Worm (Caenorhabditis elegans): ENCODE data around the gene T19H5.7.

The T19H5.7 gene

DNA sequence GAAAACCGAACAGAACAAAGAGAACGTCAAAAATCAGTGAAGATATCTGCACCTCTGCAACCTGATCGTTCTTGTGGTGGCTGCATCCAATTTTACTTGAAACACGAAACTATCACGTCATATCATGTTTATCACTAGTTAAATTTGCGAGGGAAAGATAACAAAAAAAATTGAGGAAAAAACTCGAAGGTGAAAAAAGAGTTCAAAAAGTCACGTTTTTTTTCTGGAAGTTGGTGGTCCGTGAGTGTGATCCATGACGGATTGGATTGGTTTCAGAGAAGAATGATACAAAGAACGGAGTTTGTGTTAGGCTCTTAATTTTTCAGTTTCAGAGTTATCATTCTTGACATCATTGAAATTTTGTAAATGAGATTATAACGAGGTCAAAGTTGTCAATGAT lies 2.6 kb upstream of the T19H5.7 start:
- no peak for TF ChIP-seq K12H6.12 (tag; optimal IDR thresholded peaks at IDR 0.05)
- TF ChIP-seq F52B5.7 (tag; optimal IDR thresholded peaks at IDR 0.05) = no peak
- peak; percentile 16 for TF ChIP-seq nhr-80 (tag; optimal IDR thresholded peaks at IDR 0.05)
- TF ChIP-seq T26A5.8 (tag; optimal IDR thresholded peaks at IDR 0.05) = no peak
- no peak for TF ChIP-seq B0035.1 (tag; optimal IDR thresholded peaks at IDR 0.05)
- TF ChIP-seq C17E4.6 (GFP tag; IDR thresholded peaks at IDR 0.05) = no peak
- peak; percentile 29 for TF ChIP-seq atf-7 (tag; optimal IDR thresholded peaks at IDR 0.05)
- no peak for TF ChIP-seq athp-1 (tag; optimal IDR thresholded peaks at IDR 0.05)

ce11 chrII:9481427-9481826 lies 1.5 kb upstream of the T19H5.7 start:
- TF ChIP-seq nhr-179 (tag; optimal IDR thresholded peaks at IDR 0.05) (no peak), egl-18 (GFP tag; IDR thresholded peaks at IDR 0.05) (no peak), ztf-28 (GFP tag; IDR thresholded peaks at IDR 0.05) (no peak), tlf-1 (GFP tag; optimal IDR thresholded peaks at IDR 0.05) (no peak), B0336.3 (GFP tag; IDR thresholded peaks at IDR 0.05) (no peak), B0261.1 (tag; optimal IDR thresholded peaks at IDR 0.05) (no peak), T07F8.4 (tag; optimal IDR thresholded peaks at IDR 0.05) (no peak), F10E7.11 (tag; optimal IDR thresholded peaks at IDR 0.05) (no peak), ztf-18 (tag; optimal IDR thresholded peaks at IDR 0.05) (no peak), Y53G8AR.9 (GFP tag; conservative IDR thresholded peaks at IDR 0.05) (no peak), let-607 (tag; optimal IDR thresholded peaks at IDR 0.05) (no peak), C06A6.2 (GFP tag; conservative IDR thresholded peaks at IDR 0.05) (no peak), nhr-90 (tag; optimal IDR thresholded peaks at IDR 0.05) (no peak), hrde-1 (tag; optimal IDR thresholded peaks at IDR 0.05; ENCODE audit: borderline replicate concordance) (no peak), aptf-2 (GFP tag; conservative IDR thresholded peaks at IDR 0.05) (no peak), ccch-3 (GFP tag; optimal IDR thresholded peaks at IDR 0.05) (no peak), snpc-1.3 (tag; optimal IDR thresholded peaks at IDR 0.05; ENCODE audit: insufficient read depth) (no peak), mxl-1 (tag; optimal IDR thresholded peaks at IDR 0.05) (no peak), egrh-3 (GFP tag; IDR thresholded peaks at IDR 0.05) (no peak), athp-1 (tag; optimal IDR thresholded peaks at IDR 0.05) (no peak)

- no peak for TF ChIP-seq snpc-1.1 (tag; optimal IDR thresholded peaks at IDR 0.05; ENCODE audit: insufficient read depth)
These were observed 2.3 kb downstream of the T19H5.7 start, which contains the start of gene chil-27 for ce11 chrII:9477567-9477966. Gene chil-27 (plus strand): TSS chrII:9477867.

ce11 chrII:9474367-9475105 lies 5.4 kb downstream of the T19H5.7 start, which contains the start of the genes chil-25 and chil-26:
Gene chil-25 (minus strand): TSS chrII:9474467.
Gene chil-26 (plus strand): TSS chrII:9475055.
- no peak for TF ChIP-seq dox-1 (GFP tag; IDR thresholded peaks at IDR 0.05)
- TF ChIP-seq D2030.7 (GFP tag; IDR thresholded peaks at IDR 0.05) = no peak
- no peak for TF ChIP-seq lsl-1 (GFP tag; optimal IDR thresholded peaks at IDR 0.05)
- TF ChIP-seq efl-1 (GFP tag; optimal IDR thresholded peaks at IDR 0.05) = no peak
- no peak for TF ChIP-seq aptf-3 (GFP tag; IDR thresholded peaks at IDR 0.05)
- TF ChIP-seq bed-2 (GFP tag; IDR thresholded peaks at IDR 0.05) = no peak
- TF ChIP-seq tlf-1 (GFP tag; optimal IDR thresholded peaks at IDR 0.05) = no peak
- TF ChIP-seq madf-10 (tag; optimal IDR thresholded peaks at IDR 0.05) = no peak
- no peak for TF ChIP-seq F49E8.2 (tag; optimal IDR thresholded peaks at IDR 0.05; ENCODE audit: insufficient read depth)
- no peak for TF ChIP-seq hmg-1.2 (GFP tag; IDR thresholded peaks at IDR 0.05)
- TF ChIP-seq egl-44 (GFP tag; IDR thresholded peaks at IDR 0.05) = no peak
- no peak for TF ChIP-seq akir-1 (GFP tag; optimal IDR thresholded peaks at IDR 0.05)
- no peak for TF ChIP-seq nfyb-1 (GFP tag; IDR thresholded peaks at IDR 0.05)
- TF ChIP-seq ama-1 (optimal IDR thresholded peaks at IDR 0.05) = no peak
- no peak for TF ChIP-seq ama-1 (GFP tag; optimal IDR thresholded peaks at IDR 0.05)
- no peak for TF ChIP-seq mel-28 (tag; optimal IDR thresholded peaks at IDR 0.05; ENCODE audit: borderline replicate concordance)
- no peak for TF ChIP-seq somi-1 (GFP tag; optimal IDR thresholded peaks at IDR 0.05)
- TF ChIP-seq lag-1 (GFP tag; IDR thresholded peaks at IDR 0.05) = no peak
- no peak for TF ChIP-seq snpc-1.3 (tag; optimal IDR thresholded peaks at IDR 0.05; ENCODE audit: insufficient read depth)
